Fruit fly (Drosophila melanogaster): ENCODE measurements around the gene Alg13.

Alg13 gene

DNA sequence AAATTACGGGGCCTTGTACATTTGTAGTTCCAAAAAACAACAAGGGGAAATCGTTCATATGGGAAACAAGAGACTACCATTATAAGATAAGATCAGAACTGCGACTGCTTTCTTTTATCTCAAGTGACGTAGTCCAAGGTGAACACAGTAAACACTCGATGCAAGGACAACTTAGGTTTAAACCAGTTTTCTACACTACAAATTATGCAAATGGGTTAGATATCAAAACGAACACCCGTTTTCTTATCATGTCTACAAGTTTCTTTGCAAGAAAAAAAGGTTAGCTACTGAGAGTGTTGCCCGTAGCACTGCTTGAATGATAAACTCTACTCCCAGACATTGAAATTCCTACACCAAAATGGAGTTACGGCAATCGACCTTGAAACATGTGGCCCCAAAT lies 14.2 kb downstream of the Alg13 start:
- peak; percentile 76 for TF ChIP-seq CG17801 (GFP tag; optimal IDR thresholded peaks at IDR 0.05; ENCODE audit: partially characterized antibody)

DNA sequence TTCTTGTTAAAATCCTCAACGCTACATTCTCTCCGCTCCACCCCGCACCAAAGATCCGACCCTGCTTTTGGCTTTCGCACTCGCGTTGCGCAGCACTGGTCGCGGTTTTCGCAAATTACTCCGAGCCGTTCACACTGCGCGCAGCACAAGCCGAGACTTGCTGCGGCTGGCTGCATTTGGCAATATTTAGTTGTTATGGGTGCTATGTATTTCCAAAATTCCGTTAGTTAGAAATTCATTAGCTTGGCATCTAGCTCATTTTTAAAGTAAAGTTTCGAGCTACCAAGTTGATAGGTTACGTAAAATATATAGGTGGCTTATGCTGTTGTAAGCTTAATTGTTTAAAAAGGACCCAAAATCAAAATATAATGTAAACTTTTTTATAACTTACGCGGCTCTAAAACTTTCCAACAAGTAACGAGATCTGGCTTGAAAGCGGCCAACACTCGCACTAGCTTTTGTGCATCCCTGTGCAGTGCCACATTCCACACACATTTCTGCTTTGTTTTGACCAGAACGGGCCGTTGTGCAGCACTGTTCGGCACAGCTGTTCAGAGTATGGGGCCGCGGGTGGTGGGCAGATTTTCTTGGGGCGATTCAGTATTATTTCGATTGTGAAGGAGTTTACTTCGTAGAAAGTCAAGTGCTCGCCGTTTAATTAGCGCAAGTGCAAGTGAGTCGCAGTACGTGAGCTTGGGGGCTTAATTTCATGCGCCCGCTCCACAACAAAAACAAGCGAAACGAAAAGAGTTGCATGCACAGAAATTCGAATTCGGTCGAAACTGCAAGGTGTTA lies 15.4 kb downstream of the Alg13 start, which contains the start of the genes yem and Ctl2:
yem (minus strand) TSS at position 63 of the 795 bp plus-strand sequence.
Ctl2 (plus strand) TSS at position 554 of the 795 bp plus-strand sequence.
- peak; percentile 41 for TF ChIP-seq CG17801 (GFP tag; optimal IDR thresholded peaks at IDR 0.05; ENCODE audit: partially characterized antibody)

DNA sequence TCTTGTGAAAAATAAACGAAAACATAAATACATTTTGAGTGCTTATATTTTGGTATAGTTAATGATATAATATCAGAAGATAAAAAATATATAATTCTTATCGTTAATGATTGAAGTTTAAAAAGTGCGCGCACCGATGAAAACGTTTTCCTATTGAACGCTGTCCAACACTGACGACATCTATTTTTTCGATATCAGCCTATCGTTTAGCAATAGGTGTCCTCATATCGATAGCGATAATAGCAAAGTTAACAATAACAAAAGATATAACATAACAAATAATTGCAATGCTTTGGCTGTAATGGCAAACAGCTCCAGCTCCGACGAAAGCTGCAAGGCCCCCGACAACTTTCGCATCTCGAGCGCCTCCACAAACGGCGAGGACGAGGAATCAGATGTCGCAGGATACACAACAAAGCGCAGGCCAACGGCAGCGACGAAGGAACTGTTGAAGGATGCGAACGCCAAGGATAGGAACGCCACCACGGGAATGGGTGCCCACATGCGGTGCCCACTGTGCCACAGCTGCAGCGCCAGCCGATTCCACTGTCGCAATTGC lies 22.1 kb downstream of the Alg13 start, which contains the start of gene Atg14:
Atg14 (plus strand) TSS at position 225 of the 559 bp plus-strand sequence.
- TF ChIP-seq CG17801 (GFP tag; optimal IDR thresholded peaks at IDR 0.05; ENCODE audit: partially characterized antibody): peak; percentile 51

DNA sequence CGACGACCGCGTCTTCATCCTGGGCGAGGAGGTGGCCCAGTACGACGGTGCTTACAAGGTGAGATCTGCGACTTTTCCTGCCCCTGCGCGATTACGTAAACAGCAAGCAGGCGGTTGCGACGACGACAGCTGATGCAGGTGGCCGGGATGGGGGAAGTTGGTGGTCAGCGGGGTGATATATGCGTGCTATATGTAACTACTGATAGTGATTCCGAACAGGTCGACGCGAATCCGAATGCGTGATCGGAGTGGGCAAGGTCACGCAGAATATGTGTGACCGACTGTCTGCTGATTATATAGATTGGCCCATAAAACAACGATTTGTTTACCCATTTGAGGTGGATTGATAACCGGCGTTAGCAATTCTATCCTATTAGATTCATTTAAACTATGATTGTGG lies 25.0 kb downstream of the Alg13 start:
- TF ChIP-seq CG17801 (GFP tag; optimal IDR thresholded peaks at IDR 0.05; ENCODE audit: partially characterized antibody): no peak

DNA sequence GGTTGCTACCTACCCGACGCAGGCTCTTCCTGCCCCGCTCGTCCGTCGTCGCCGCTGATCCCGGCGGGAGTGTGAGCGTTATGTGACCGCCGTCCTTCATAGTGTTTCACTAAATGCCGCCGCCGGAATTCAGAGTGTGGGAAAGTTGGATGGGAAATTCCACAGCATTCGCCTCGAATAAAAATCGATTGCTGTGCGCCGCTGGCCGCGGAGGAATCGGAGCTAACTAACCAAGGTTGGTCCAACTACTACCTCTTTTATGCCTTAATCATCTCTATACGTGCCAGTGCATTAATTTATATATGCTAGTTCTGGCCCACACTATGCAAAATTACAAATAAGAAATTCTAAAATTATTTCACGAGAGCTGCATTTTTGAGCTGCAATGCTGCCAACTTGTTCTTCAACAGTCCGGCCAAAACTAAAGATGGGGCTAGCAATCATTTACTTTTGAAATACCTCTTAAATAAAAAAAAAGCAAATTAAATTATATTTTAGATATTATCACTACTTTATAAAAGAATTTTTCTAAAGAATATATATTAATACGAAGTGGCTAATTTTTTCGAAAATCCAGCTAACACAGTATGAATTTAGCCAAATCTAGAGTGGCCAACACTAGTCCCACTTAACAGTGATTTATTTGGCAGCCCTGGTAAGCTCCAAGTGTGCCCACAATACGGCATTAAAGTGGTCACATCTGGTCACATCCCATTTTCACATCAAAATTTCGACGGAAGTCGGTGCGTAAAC lies 25.8 kb downstream of the Alg13 start, which contains the start of the genes alpha-Man-Ib and Pdhb:
alpha-Man-Ib (minus strand) TSS at position 425 of the 753 bp plus-strand sequence.
Pdhb (plus strand) TSS at position 674 of the 753 bp plus-strand sequence.
- TF ChIP-seq CG17801 (GFP tag; optimal IDR thresholded peaks at IDR 0.05; ENCODE audit: partially characterized antibody): peak; percentile 66

DNA sequence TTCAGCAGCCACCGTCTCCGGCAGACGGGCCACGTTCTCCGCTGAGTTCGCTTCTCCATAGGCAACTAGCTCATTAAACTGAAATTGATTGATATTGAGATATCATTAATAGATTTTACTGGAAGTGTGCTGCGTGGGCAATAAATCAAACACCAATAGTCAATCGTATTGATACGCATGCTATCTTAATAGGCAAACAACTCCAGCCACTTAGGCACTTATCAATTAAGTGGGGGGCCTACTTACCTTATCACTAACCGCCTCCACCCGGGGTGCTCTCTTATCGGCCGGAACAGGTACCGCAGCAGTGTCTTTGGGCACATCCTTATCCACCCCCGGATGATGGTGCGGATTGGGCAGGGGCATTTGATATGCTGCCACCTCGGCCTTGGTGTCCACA lies 26.6 kb downstream of the Alg13 start:
- TF ChIP-seq CG17801 (GFP tag; optimal IDR thresholded peaks at IDR 0.05; ENCODE audit: partially characterized antibody): no peak

DNA sequence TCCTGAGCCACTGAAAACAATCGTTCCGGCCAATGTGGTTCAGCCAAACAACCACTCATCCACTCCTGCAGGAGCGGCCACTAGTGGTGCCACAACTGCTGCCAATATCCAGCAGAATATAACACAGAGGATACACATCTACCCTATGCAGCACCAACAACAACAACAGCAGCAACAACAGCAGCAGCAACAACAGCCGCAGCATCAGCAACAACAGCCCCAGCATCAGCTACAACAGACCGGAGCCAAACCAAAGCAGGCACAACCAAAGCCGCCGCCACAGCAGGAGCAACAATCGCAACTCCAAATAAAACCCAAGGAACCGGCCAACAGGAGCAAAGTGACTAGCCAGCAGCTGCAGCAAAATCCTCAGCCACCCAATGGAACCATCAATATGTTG lies 35.1 kb downstream of the Alg13 start:
- no peak for TF ChIP-seq CG17801 (GFP tag; optimal IDR thresholded peaks at IDR 0.05; ENCODE audit: partially characterized antibody)

DNA sequence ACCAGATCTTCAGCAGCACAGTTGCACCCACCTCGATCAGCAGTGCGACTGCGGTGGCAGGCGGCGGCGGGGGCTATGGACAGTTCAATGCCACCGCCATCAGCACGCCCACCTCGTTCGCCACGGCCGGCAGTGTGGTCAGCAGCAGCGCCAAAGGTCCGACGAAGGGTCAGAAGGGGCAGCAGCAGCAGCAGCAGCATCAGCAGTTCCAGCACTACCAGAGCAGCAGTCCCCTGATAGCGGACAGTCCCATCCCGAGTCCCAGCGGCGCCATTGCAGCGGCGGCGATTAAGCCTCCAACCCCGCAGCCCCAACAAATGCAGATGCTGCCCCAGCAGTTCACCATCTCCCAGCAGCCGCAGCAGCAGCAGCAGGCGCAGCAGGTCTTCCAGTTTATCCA lies 40.4 kb downstream of the Alg13 start:
- TF ChIP-seq CG17801 (GFP tag; optimal IDR thresholded peaks at IDR 0.05; ENCODE audit: partially characterized antibody): no peak

DNA sequence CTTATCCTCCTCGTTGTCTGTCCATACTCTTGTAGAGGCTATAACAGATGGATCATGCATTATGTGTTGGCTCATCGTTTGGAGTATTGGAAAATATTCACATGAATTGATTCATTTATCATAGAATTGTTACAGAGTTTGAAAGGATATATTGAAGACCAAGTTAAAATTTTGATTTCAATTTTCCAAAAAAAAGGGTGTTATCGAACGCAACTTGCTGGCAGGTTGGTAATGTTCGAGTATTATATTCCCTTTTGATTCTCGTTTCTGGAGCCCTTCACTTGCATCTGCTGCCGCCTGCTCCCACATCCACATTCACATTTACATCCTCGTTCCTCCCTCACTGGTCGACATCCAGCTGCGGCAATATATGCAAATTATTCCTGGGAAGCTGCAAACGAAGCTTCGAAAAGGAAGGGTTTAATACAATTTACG lies 42.3 kb downstream of the Alg13 start:
- TF ChIP-seq CG17801 (GFP tag; optimal IDR thresholded peaks at IDR 0.05; ENCODE audit: partially characterized antibody): no peak

DNA sequence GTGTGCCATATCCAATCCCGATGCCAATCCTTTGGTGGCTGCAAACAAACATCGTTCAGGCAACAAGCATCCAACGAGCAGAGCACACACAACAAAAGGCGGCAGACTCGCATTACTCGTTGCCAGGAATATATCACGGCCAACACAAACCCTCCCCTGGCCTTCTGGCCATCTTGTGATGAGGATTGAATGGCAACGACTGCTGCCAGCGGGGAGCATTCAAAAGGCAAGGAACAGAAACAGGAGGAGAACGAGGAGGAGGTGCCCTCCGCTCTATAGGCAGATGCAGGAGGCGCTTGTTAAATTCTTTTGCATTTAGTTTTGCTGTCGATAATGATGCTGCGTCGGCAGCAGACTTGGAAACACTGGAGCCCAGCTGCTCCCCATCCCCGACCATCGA lies 42.8 kb downstream of the Alg13 start:
- TF ChIP-seq CG17801 (GFP tag; optimal IDR thresholded peaks at IDR 0.05; ENCODE audit: partially characterized antibody): no peak

DNA sequence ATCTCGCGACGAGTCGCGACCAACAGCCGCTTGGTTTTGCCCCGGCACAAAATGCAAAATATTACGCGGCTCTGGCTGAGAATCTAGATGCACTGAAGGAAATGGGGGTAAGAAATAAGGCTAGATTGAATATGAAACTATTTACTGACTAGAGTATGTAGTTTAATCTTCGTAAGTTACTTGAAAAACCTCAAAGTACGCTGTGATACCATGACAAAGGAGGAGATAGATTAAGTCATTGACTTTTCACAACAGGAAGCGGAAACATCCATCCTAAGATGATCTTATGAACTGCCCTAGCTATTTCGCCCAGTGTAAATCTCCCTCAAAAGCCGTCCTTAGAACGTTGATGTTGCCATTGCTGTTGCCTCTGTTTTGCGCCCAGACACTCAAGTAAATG lies 44.2 kb downstream of the Alg13 start:
- TF ChIP-seq CG17801 (GFP tag; optimal IDR thresholded peaks at IDR 0.05; ENCODE audit: partially characterized antibody): no peak

DNA sequence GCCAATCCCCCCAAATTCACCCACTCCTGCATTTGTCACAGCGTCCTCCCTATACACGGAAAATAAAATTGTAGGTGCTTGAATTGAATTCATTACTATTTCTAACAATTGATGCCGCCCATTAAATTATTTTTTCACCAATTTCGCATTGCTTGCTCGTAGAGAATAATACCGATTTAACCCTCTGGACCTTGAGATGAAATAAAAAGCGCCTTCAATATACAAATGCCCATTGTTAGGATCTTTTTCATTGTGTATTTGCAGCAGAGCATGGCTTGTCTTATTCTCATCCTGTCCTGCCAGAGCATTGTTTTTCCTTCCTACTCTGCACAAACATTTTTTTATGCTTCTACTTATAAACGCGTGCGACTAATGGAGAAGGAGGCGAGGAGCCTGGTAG lies 46.8 kb downstream of the Alg13 start:
- no peak for TF ChIP-seq CG17801 (GFP tag; optimal IDR thresholded peaks at IDR 0.05; ENCODE audit: partially characterized antibody)

DNA sequence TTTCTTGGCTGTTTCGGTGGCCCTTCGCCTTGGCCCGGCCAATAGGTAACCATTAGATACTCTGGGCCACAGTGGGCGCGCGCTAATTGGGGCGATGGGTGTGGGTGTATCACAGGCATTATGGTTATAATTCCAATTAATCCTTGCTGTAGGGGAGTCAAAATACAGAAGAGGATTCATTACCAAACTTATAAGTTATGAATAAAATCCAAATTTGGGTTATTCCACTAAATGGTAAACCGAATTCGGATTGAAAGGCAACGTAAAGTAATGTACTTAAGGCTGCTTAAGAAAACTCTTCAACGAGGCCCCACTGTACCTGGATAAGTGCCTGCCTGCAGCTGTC lies 48.7 kb downstream of the Alg13 start:
- TF ChIP-seq CG17801 (GFP tag; optimal IDR thresholded peaks at IDR 0.05; ENCODE audit: partially characterized antibody): no peak

DNA sequence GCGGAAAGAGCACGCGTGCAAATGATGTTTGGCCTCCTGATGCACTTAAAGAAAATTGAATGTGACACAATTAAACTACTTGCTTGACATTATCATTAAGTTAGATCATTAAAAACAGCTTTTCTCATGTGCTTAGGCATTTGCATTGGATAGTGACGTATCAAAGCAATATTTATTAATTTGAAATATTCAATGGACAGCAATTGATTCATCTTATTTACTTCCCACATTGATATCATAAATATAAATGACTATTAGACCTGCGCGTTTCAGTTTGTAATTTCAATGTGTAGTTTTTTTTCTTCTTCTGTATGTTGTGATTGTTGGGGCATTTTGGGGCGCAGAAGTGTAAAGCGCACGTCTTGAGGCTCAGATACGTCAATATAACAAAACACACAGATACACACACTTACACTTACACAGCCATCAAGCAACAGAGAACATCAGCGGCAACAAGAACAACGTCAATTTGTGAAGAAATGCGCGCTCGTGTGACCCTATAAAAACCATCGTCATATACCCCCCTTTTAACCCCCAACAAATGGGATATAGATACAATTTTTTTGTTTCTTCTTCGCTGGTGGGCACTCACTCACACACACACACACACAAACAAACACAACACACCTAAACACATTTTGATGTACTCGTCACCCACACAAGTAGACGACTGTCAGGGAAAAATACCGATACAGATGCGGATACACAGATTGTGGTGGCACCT lies 49.3 kb downstream of the Alg13 start:
- no peak for TF ChIP-seq CG17801 (GFP tag; optimal IDR thresholded peaks at IDR 0.05; ENCODE audit: partially characterized antibody)

Data from ovary, adult (tissue).